Fruit fly (Drosophila melanogaster): Measurements from ENCODE around the gene CG3061.

Gene CG3061

DNA sequence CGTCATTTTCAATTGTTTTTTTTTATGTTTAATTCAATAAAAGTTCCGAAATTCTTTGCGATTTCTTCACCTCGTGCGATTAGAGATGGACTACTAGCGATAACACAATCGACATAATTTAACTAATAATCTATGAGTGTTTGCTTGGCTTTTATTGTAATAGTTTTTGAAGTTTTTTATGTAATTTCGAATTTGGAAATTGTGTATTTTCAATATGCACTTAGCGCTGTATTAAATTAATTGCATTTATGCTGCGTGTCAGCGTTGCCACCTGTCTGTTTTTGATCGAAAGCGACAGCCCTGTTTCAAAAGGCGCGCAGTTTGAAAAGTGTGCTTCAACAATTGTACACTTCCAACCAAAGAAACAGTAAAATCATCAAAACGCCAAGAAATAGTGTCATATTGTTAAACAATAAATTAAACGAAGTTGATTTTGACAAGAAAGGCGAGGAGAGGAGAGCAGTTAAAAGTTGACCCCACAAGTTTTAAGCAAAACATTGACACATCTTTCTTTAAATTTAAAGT is 3.8 kb downstream of the CG3061 start, which contains the start of gene CG9922:
Gene CG9922, minus strand, starts transcription at position 475 of the 525 bp plus-strand sequence.
- TF ChIP-seq CG34406 (GFP tag; optimal IDR thresholded peaks at IDR 0.05) (peak; percentile 20), achi (GFP tag; optimal IDR thresholded peaks at IDR 0.05) (peak; percentile 28), CG15336 (GFP tag; IDR thresholded peaks at IDR 0.05) (no peak), fkh (GFP tag; optimal IDR thresholded peaks at IDR 0.05) (peak; percentile 11), topi (GFP tag; optimal IDR thresholded peaks at IDR 0.05) (peak; percentile 37), Sox14 (GFP tag; optimal IDR thresholded peaks at IDR 0.05) (peak; percentile 68), CG6276 (GFP tag; optimal IDR thresholded peaks at IDR 0.05) (no peak), CG7368 (GFP tag; optimal IDR thresholded peaks at IDR 0.05) (peak; percentile 24), CG4318 (GFP tag; optimal IDR thresholded peaks at IDR 0.05) (no peak), salr (GFP tag; optimal IDR thresholded peaks at IDR 0.05) (peak in 1 of 2 experiments; percentile 22), Sox15 (GFP tag; optimal IDR thresholded peaks at IDR 0.05) (peak; percentile 8), Eip75B (GFP tag; optimal IDR thresholded peaks at IDR 0.05) (peak; percentile 43), esn (GFP tag; optimal IDR thresholded peaks at IDR 0.05) (peak; percentile 71), Eip78C (GFP tag) (peak; percentile 86), CG10669 (GFP tag; optimal IDR thresholded peaks at IDR 0.05) (no peak), acj6 (GFP tag; optimal IDR thresholded peaks at IDR 0.05) (peak; percentile 57), CG16779 (tag; optimal IDR thresholded peaks at IDR 0.05) (no peak), Met (GFP tag; optimal IDR thresholded peaks at IDR 0.05) (no peak), CG10631 (GFP tag; optimal IDR thresholded peaks at IDR 0.05) (peak; percentile 52), CG11762 (GFP tag; optimal IDR thresholded peaks at IDR 0.05; ENCODE audit: insufficient read depth) (no peak), CG31627 (GFP tag; optimal IDR thresholded peaks at IDR 0.05) (peak; percentile 47), fd85E (GFP tag; optimal IDR thresholded peaks at IDR 0.05) (no peak), Ets21C (GFP tag; optimal IDR thresholded peaks at IDR 0.05) (peak; percentile 28), CG3919 (GFP tag; optimal IDR thresholded peaks at IDR 0.05) (peak; percentile 37), CG3032 (tag; optimal IDR thresholded peaks at IDR 0.05) (peak; percentile 40), CG6792 (GFP tag; optimal IDR thresholded peaks at IDR 0.05) (peak; percentile 14), lz (GFP tag; optimal IDR thresholded peaks at IDR 0.05) (peak; percentile 53), Hr39 (GFP tag; optimal IDR thresholded peaks at IDR 0.05) (peak; percentile 50), CG8632 (GFP tag; optimal IDR thresholded peaks at IDR 0.05) (no peak), vri (GFP tag; optimal IDR thresholded peaks at IDR 0.05) (no peak), cyc (GFP tag; optimal IDR thresholded peaks at IDR 0.05) (peak; percentile 40), Hr4 (GFP tag; optimal IDR thresholded peaks at IDR 0.05) (peak; percentile 59), CG6163 (GFP tag; IDR thresholded peaks at IDR 0.05) (0 out of 3 replicates have a peak, but pooled peaks have one; percentile 13), Ets96B (tag; optimal IDR thresholded peaks at IDR 0.05) (peak; percentile 23), OdsH (GFP tag; optimal IDR thresholded peaks at IDR 0.05) (peak; percentile 48)

DNA sequence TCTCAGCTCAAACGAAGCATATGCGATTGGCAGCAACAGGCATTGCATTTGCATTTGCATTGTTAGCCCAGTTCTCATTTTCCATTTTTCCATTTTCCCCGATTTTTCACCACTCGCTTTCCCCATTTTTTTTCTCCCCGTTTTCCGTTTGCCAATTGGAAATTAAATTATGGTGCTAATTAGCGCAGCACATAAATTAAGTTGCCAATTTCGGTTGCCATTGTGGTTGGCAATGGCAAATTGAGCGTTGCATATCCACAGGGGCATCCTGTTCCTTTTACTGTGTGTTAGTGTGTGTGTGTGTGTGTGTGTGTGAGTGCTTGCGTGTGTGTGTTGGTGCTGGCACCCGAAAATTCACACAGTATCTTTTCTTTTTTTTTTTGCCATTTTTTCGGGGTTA is 5.2 kb downstream of the CG3061 start:
- TF ChIP-seq net (GFP tag; optimal IDR thresholded peaks at IDR 0.05) (no peak), CG1621 (tag; optimal IDR thresholded peaks at IDR 0.05) (no peak)

DNA sequence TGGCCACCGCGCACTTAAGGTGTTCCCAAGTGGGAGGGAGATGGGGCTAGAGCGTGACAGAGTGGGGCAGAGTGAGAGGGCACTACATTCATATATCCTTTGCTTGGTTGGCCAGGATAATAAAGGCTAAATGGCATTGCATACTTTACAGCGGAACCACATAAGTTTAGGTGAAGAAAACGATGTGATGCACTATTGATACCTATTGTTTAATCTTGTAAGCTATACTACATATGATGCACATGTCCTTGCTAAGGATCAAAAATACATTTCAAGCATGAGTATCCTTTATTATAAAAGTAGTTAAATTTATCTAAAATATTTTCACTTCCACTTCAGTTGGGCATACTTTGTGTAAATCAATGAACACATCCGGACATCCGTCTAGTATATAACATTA is 8.9 kb downstream of the CG3061 start:
- TF ChIP-seq CG3919 (GFP tag; optimal IDR thresholded peaks at IDR 0.05): no peak
- TF ChIP-seq CG10669 (GFP tag; optimal IDR thresholded peaks at IDR 0.05): no peak
- no peak for TF ChIP-seq Hr38 (GFP tag; optimal IDR thresholded peaks at IDR 0.05)
- TF ChIP-seq CG11294 (GFP tag; IDR thresholded peaks at IDR 0.05): no peak
- TF ChIP-seq fd59A (GFP tag; optimal IDR thresholded peaks at IDR 0.05): no peak
- TF ChIP-seq OdsH (GFP tag; optimal IDR thresholded peaks at IDR 0.05): peak; percentile 33
- TF ChIP-seq Sox15 (GFP tag; optimal IDR thresholded peaks at IDR 0.05): no peak
- TF ChIP-seq Ets21C (GFP tag; optimal IDR thresholded peaks at IDR 0.05): no peak
- TF ChIP-seq Ets96B (tag; optimal IDR thresholded peaks at IDR 0.05): no peak
- peak; percentile 8 for TF ChIP-seq Met (GFP tag; optimal IDR thresholded peaks at IDR 0.05)
- no peak for TF ChIP-seq eg (GFP tag; IDR thresholded peaks at IDR 0.05)
- no peak for TF ChIP-seq CG11902 (GFP tag; optimal IDR thresholded peaks at IDR 0.05)
- no peak for TF ChIP-seq Gug (GFP tag; IDR thresholded peaks at IDR 0.05)
- TF ChIP-seq acj6 (GFP tag; optimal IDR thresholded peaks at IDR 0.05): peak; percentile 40
- peak; percentile 7 for TF ChIP-seq Sox14 (GFP tag; optimal IDR thresholded peaks at IDR 0.05)
- TF ChIP-seq fkh (GFP tag; optimal IDR thresholded peaks at IDR 0.05): no peak
- TF ChIP-seq achi (GFP tag; optimal IDR thresholded peaks at IDR 0.05): no peak
- TF ChIP-seq fd85E (GFP tag; optimal IDR thresholded peaks at IDR 0.05): no peak
- TF ChIP-seq pdm3 (GFP tag; optimal IDR thresholded peaks at IDR 0.05): peak; percentile 30
- TF ChIP-seq esn (GFP tag; optimal IDR thresholded peaks at IDR 0.05): peak; percentile 5
- no peak for TF ChIP-seq Hr4 (GFP tag; optimal IDR thresholded peaks at IDR 0.05)
- peak; percentile 30 for TF ChIP-seq Hr39 (GFP tag; optimal IDR thresholded peaks at IDR 0.05)
- TF ChIP-seq salr (GFP tag; optimal IDR thresholded peaks at IDR 0.05): no peak
- TF ChIP-seq lz (GFP tag; optimal IDR thresholded peaks at IDR 0.05): no peak
- no peak for TF ChIP-seq CG6854 (GFP tag; optimal IDR thresholded peaks at IDR 0.05)
- no peak for TF ChIP-seq svp (GFP tag)
- TF ChIP-seq dsx (GFP tag; optimal IDR thresholded peaks at IDR 0.05; ENCODE audit: poor library complexity, severe bottlenecking): no peak
